Worm (Caenorhabditis elegans): Measurements from ENCODE around the gene pid-1.
A peak's percentile ranks its signal among the peaks of the same experiment; 100 is the strongest.

Gene pid-1

DNA sequence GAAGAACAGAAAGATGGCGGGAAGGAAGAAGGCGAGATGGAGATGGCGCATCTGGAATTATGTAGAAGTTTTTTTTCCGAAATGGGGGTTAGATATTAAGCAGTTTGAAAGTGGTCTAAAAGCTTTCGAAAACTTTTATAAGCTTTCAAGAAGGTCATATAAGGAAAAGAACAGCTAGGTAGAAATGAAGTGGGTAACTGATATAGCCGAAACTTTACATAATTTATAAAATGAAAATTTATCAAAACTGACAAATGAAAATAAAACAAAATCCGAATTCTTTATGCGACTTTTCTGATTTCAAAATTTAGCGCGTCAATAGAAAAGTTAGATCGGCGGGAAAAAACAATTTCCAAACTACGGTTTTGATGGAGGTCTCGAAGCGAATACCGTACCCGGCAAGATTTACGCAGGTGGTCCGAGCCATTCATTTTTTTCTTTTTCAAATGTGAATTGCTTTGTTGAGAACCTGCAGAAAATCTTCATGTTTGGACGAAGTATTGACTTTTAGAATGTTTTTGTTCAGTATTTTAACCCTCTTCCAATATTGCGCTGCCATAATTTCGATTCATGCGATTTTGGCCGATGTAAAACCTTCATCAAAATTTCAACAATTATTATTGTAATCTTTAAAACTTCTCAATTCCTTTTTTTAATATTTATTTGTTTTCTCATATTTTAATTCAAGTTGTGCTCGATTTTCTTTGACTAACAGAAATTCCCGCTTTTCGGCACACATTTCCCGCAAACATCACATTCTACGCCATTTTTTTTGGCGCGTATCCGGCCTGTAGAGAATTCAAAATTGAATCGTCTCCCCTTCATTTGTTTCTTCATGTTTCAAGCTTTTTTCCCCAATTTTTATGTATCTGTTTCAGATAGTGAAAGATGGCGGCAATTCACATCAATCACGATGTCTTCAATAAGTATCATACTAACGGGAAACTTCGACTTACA lies 26.4 kb downstream of the pid-1 start, which contains the start of the genes F18A1.7 and rpa-1:
TSS of gene F18A1.7 (minus strand) at position 51 of the 957 bp plus-strand sequence.
TSS of gene rpa-1 (plus strand) at position 879 of the 957 bp plus-strand sequence.
- no peak for TF ChIP-seq elt-3 (tag; optimal IDR thresholded peaks at IDR 0.05)
- no peak for TF ChIP-seq ceh-43 (GFP tag; optimal IDR thresholded peaks at IDR 0.05)
- peak; percentile 6 for TF ChIP-seq nhr-237 (tag; optimal IDR thresholded peaks at IDR 0.05)
- peak; percentile 43 for TF ChIP-seq mep-1 (tag; optimal IDR thresholded peaks at IDR 0.05)

ce11 chrII:7663028-7663427 lies 27.3 kb downstream of the pid-1 start:
- TF ChIP-seq elt-3 (tag; optimal IDR thresholded peaks at IDR 0.05) (no peak), ceh-39 (tag; optimal IDR thresholded peaks at IDR 0.05) (no peak), mep-1 (tag; optimal IDR thresholded peaks at IDR 0.05) (no peak), nhr-2 (tag; optimal IDR thresholded peaks at IDR 0.05) (no peak)

DNA sequence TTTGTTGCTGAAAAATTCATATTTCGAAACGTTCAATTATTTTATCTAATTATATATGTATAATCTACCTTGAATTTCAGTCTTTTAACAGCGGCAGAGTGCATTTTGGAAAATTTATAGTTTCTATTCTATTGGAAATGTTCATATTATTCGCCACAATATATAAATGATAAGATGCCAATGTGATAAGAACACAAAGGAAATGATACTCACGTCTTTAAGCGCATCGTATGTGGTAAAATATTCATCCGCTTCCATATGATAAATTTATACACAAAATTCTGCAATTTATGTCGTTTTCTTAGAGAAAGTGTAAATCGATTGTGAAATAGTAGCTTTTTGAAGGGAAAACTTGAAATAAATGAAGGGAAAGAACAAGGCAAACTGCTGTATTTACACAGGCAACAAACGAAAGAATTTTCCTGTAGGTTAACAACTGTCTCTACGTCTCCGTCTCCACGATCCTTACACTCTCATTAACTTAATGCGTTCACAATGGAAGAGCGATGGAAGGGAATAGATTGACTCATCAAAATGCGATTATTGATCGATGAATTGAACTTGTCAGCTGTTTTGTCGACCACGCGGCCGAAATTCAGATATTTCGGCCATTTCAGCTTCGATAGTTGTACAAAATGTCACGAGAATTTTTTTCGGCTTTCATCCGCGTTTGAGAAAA lies 28.2 kb downstream of the pid-1 start, which contains the start of gene alfa-1:
TSS of gene alfa-1 (minus strand) at position 515 of the 679 bp plus-strand sequence.
- TF ChIP-seq blmp-1 (tag; optimal IDR thresholded peaks at IDR 0.05), result no peak
- TF ChIP-seq ceh-43 (GFP tag; optimal IDR thresholded peaks at IDR 0.05), result no peak
- TF ChIP-seq lsy-2 (tag; optimal IDR thresholded peaks at IDR 0.05), result peak; percentile 6
- peak; percentile 3 for TF ChIP-seq unc-62 (GFP tag; optimal IDR thresholded peaks at IDR 0.05)
- TF ChIP-seq nhr-237 (tag; optimal IDR thresholded peaks at IDR 0.05), result no peak
- peak; percentile 69 for TF ChIP-seq hlh-1 (tag; optimal IDR thresholded peaks at IDR 0.05)

DNA sequence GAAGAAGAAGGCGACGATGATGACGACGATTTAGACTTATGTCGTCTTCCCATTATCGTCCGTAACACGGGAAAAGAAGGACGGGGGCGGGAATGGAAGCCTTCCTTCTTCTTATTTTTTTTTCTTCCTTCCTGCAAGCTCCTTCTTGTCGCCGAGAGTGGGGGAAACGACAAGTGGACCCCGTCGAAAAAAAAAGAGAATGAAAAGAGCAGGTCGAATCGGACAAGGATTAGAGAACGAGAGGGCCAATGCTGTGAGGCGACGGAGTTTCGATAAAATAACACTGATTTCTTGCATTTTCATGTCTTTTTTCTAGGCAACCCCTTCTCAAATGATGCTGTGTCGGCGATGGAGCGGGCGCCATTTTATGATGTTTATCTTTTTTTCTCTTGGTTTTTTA lies 39.2 kb downstream of the pid-1 start, which contains the start of gene pde-4:
TSS of gene pde-4 (minus strand) at position 76 of the 400 bp plus-strand sequence.
- no peak for TF ChIP-seq zip-8 (tag; optimal IDR thresholded peaks at IDR 0.05)
- TF ChIP-seq sem-2 (GFP tag; optimal IDR thresholded peaks at IDR 0.05), result no peak
- no peak for TF ChIP-seq ceh-83 (GFP tag; optimal IDR thresholded peaks at IDR 0.05)
- TF ChIP-seq mls-2 (tag; optimal IDR thresholded peaks at IDR 0.05), result no peak
- no peak for TF ChIP-seq unc-39 (tag; optimal IDR thresholded peaks at IDR 0.05)
- TF ChIP-seq unc-62 (GFP tag; optimal IDR thresholded peaks at IDR 0.05), result no peak
- no peak for TF ChIP-seq snpc-4 (tag; optimal IDR thresholded peaks at IDR 0.05)
- no peak for TF ChIP-seq lin-32 (GFP tag; optimal IDR thresholded peaks at IDR 0.05)
- no peak for TF ChIP-seq ceh-39 (tag; optimal IDR thresholded peaks at IDR 0.05)

DNA sequence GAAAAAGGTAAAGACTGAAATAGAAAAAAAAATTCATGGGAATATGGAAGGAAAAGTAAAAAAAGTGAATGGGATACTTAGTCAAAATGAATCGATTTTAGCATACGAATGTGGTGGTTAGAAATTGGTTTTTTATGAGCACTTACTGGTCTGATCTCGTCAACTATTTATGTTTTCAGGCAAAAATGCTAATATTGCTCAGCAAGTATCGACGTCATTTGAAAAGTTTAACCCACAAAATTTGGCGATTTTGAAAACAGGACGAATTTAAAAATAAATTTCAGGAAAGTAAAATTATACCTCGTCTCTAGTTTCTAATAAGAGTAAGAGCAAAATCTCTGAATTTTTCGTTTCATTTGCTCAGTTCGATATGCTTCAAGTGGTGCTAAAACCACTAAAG lies 47.1 kb downstream of the pid-1 start:
- TF ChIP-seq elt-3 (tag; optimal IDR thresholded peaks at IDR 0.05) (no peak), nhr-76 (tag; optimal IDR thresholded peaks at IDR 0.05) (no peak), ceh-83 (GFP tag; optimal IDR thresholded peaks at IDR 0.05) (no peak), snpc-4 (tag; optimal IDR thresholded peaks at IDR 0.05) (no peak), flh-1 (GFP tag; optimal IDR thresholded peaks at IDR 0.05) (no peak), nhr-12 (tag; optimal IDR thresholded peaks at IDR 0.05) (no peak), mab-5 (tag; optimal IDR thresholded peaks at IDR 0.05) (no peak), lsy-2 (tag; optimal IDR thresholded peaks at IDR 0.05) (no peak), ceh-39 (tag; optimal IDR thresholded peaks at IDR 0.05) (no peak), drap-1 (GFP tag; optimal IDR thresholded peaks at IDR 0.05) (no peak), sem-2 (GFP tag; optimal IDR thresholded peaks at IDR 0.05) (no peak), nhr-2 (tag; optimal IDR thresholded peaks at IDR 0.05) (no peak)

ce11 chrII:7642016-7642653 lies 48.2 kb downstream of the pid-1 start:
- TF ChIP-seq unc-62 (GFP tag; optimal IDR thresholded peaks at IDR 0.05) (peak; percentile 77), ces-1 (GFP tag; optimal IDR thresholded peaks at IDR 0.05) (peak; percentile 80), lsy-2 (tag; optimal IDR thresholded peaks at IDR 0.05) (no peak), mls-2 (tag; optimal IDR thresholded peaks at IDR 0.05) (peak; percentile 9), unc-120 (tag; optimal IDR thresholded peaks at IDR 0.05; ENCODE audit: poor library complexity, severe bottlenecking) (peak; percentile 91), sptf-1 (tag; optimal IDR thresholded peaks at IDR 0.05) (peak; percentile 34), nhr-237 (tag; optimal IDR thresholded peaks at IDR 0.05) (no peak)
